Worm (Caenorhabditis elegans): ENCODE measurements around the gene K12H6.12.

- no peak for TF ChIP-seq zfp-3 (GFP tag; conservative IDR thresholded peaks at IDR 0.05)
- TF ChIP-seq egl-27 (tag; optimal IDR thresholded peaks at IDR 0.05): no peak
- no peak for TF ChIP-seq ceh-82 (tag; optimal IDR thresholded peaks at IDR 0.05)
- no peak for TF ChIP-seq ZK546.5 (tag; optimal IDR thresholded peaks at IDR 0.05)
- no peak for TF ChIP-seq lin-39 (tag; optimal IDR thresholded peaks at IDR 0.05)
- TF ChIP-seq attf-4 (tag; optimal IDR thresholded peaks at IDR 0.05): no peak
These were observed 27.2 kb upstream of the K12H6.12 start for ce11 chrII:2780804-2781203.
